Worm (Caenorhabditis elegans) whole organism, L1 larva: ENCODE measurements around the gene F26F12.8.
A peak's percentile ranks its signal among the peaks of the same experiment; 100 is the strongest.

Experiments
- C16A3.4 ChIP-seq: fragments of 150-350 bp; optimal IDR thresholded peaks from 2 replicates; lab custom pipeline; 2014; ENCODE audit warnings: missing biosample characterization, missing genetic modification characterization
- aly-2 ChIP-seq: fragments of 150-350 bp; optimal IDR thresholded peaks from 2 replicates; lab custom pipeline; 2014; ENCODE audit warnings: missing biosample characterization, missing genetic modification characterization
- ama-1 ChIP-seq: fragments of 150-350 bp; optimal IDR thresholded peaks from 2 replicates; lab custom pipeline; 2014
- blmp-1 ChIP-seq: fragments of 150-350 bp; optimal IDR thresholded peaks from 2 replicates; lab custom pipeline; 2014; ENCODE audit warnings: missing biosample characterization, missing genetic modification characterization
- ceh-63 ChIP-seq: fragments of 200-800 bp; sonication (Bioruptor generic); optimal IDR thresholded peaks from 2 replicates; lab custom pipeline; 2018; ENCODE audit warnings: mild to moderate bottlenecking, missing genetic modification characterization, missing compliant biosample characterization
- ceh-90 ChIP-seq: sonication (generic microtip); optimal IDR thresholded peaks from 2 replicates; lab custom pipeline; 2016; ENCODE audit warnings: missing genetic modification characterization, missing compliant biosample characterization
- dpl-1 ChIP-seq, 3 experiments: fragments of 150-350 bp in 2 of 3; sonication (generic microtip) in 1 of 3; optimal IDR thresholded peaks; 2 replicates each; lab custom pipeline; 2014 to 2017; ENCODE audit warnings: missing biosample characterization in 3 of 3, missing genetic modification characterization in 3 of 3, missing genetic modification reagents in 3 of 3
- dsc-1 ChIP-seq: sonication (generic microtip); optimal IDR thresholded peaks from 2 replicates; lab custom pipeline; 2016; ENCODE audit warnings: mild to moderate bottlenecking, missing genetic modification characterization, missing compliant biosample characterization
- efl-1 ChIP-seq, 4 experiments: fragments of 150-350 bp; optimal IDR thresholded peaks in 3 of 4; peaks in 1 of 4; 1 replicate in 1 of 4; 2 replicates in 3 of 4; lab custom pipeline; 2014; ENCODE audit warnings: missing biosample characterization in 2 of 4, missing genetic modification characterization in 2 of 4, missing genetic modification reagents in 2 of 4
- egl-13 ChIP-seq: sonication (generic microtip); optimal IDR thresholded peaks from 2 replicates; lab custom pipeline; 2016; ENCODE audit warnings: missing genotype, missing genetic modification reagents, missing genetic modification characterization, missing compliant biosample characterization
- egl-27 ChIP-seq, 2 experiments: fragments of 150-350 bp in 1 of 2; sonication (generic microtip); optimal IDR thresholded peaks; 3 replicates each; lab custom pipeline; 2017 to 2018; ENCODE audit warnings: missing biosample characterization in 2 of 2, missing genetic modification characterization in 2 of 2, missing genetic modification reagents in 2 of 2
- elt-3 ChIP-seq, 6 experiments: fragments of 150-350 bp in 1 of 6; sonication (generic microtip); optimal IDR thresholded peaks; 2 replicates each; lab custom pipeline; 2017 to 2018; ENCODE audit warnings: missing biosample characterization in 6 of 6, missing genetic modification characterization in 6 of 6, inconsistent platforms in 1 of 6
- irx-1 ChIP-seq: sonication (generic microtip); optimal IDR thresholded peaks from 2 replicates; lab custom pipeline; 2016; ENCODE audit warnings: missing genetic modification characterization, missing compliant biosample characterization
- jun-1 ChIP-seq: fragments of 150-350 bp; optimal IDR thresholded peaks from 2 replicates; lab custom pipeline; 2014; ENCODE audit warnings: missing biosample characterization, missing genetic modification reagents, missing genetic modification characterization
- lin-14 ChIP-seq: fragments of 200-800 bp; sonication (Bioruptor generic); optimal IDR thresholded peaks from 2 replicates; lab custom pipeline; 2018; ENCODE audit warnings: mild to moderate bottlenecking, missing genetic modification characterization, moderate library complexity, missing compliant biosample characterization
- lin-15B ChIP-seq: fragments of 150-350 bp; sonication (generic microtip); optimal IDR thresholded peaks from 3 replicates; lab custom pipeline; 2014; ENCODE audit warnings: missing biosample characterization, missing genetic modification characterization
- lin-35 ChIP-seq, 2 experiments: fragments of 150-350 bp; optimal IDR thresholded peaks; 2 replicates each; lab custom pipeline; 2014; ENCODE audit warnings: missing biosample characterization in 2 of 2, missing genetic modification characterization in 2 of 2, missing genetic modification reagents in 2 of 2
- lir-3 ChIP-seq: sonication (generic microtip); optimal IDR thresholded peaks from 2 replicates; lab custom pipeline; 2016; ENCODE audit warnings: mild to moderate bottlenecking, missing genetic modification characterization, moderate library complexity, missing compliant biosample characterization; ENCODE audit not compliant: poor library complexity
- lsy-2 ChIP-seq, 2 experiments: fragments of 150-350 bp; optimal IDR thresholded peaks; 2 replicates each; lab custom pipeline; 2014; ENCODE audit warnings: missing biosample characterization in 2 of 2, missing genetic modification characterization in 2 of 2
- mdl-1 ChIP-seq, 2 experiments: fragments of 150-350 bp; optimal IDR thresholded peaks; 2 replicates each; lab custom pipeline; 2014 to 2017; ENCODE audit warnings: missing biosample characterization in 2 of 2, missing genetic modification characterization in 2 of 2, inconsistent platforms in 1 of 2
- mef-2 ChIP-seq: fragments of 150-350 bp; optimal IDR thresholded peaks from 2 replicates; lab custom pipeline; 2014; ENCODE audit warnings: missing biosample characterization, missing genetic modification characterization
- nhr-12 ChIP-seq: sonication (generic microtip); optimal IDR thresholded peaks from 2 replicates; lab custom pipeline; 2017; ENCODE audit warnings: missing biosample characterization, missing genetic modification characterization
- nhr-19 ChIP-seq: fragments of 200-800 bp; sonication (Bioruptor generic); conservative IDR thresholded peaks from 2 replicates; pipeline ENCODE4 v1.3.6; 2022; ENCODE audit warnings: missing genetic modification characterization, missing compliant biosample characterization
- nhr-20 ChIP-seq: sonication (generic microtip); optimal IDR thresholded peaks from 2 replicates; lab custom pipeline; 2016; ENCODE audit warnings: mild to moderate bottlenecking, missing genetic modification characterization, missing compliant biosample characterization
- nhr-71 ChIP-seq: sonication (generic microtip); optimal IDR thresholded peaks from 2 replicates; lab custom pipeline; 2016; ENCODE audit warnings: mild to moderate bottlenecking, missing genetic modification characterization, moderate library complexity, missing compliant biosample characterization
- nhr-77 ChIP-seq: fragments of 150-350 bp; optimal IDR thresholded peaks from 2 replicates; lab custom pipeline; 2014; ENCODE audit warnings: missing biosample characterization, missing genetic modification characterization
- nhr-85 ChIP-seq: sonication (generic microtip); peaks from one replicate; lab custom pipeline; 2016; ENCODE audit warnings: missing genetic modification characterization, inconsistent platforms, missing compliant biosample characterization
- nhr-90 ChIP-seq: sonication (generic microtip); optimal IDR thresholded peaks from 2 replicates; lab custom pipeline; 2016; ENCODE audit warnings: mild to moderate bottlenecking, missing genetic modification characterization, missing compliant biosample characterization; ENCODE audit not compliant: poor library complexity
- pag-3 ChIP-seq: sonication (generic microtip); optimal IDR thresholded peaks from 2 replicates; lab custom pipeline; 2017; ENCODE audit warnings: missing genetic modification characterization, mild to moderate bottlenecking, missing compliant biosample characterization, antibody characterized with exemption, borderline replicate concordance; ENCODE audit not compliant: insufficient read depth
- pax-3 ChIP-seq: fragments of 200-800 bp; sonication (Bioruptor generic); optimal IDR thresholded peaks from 2 replicates; lab custom pipeline; 2018; ENCODE audit warnings: mild to moderate bottlenecking, missing genetic modification characterization, moderate library complexity, missing compliant biosample characterization
- pqm-1 ChIP-seq: sonication (generic microtip); optimal IDR thresholded peaks from 3 replicates; lab custom pipeline; 2017; ENCODE audit warnings: missing biosample characterization, missing genetic modification characterization
- rnt-1 ChIP-seq: sonication (generic microtip); optimal IDR thresholded peaks from 2 replicates; lab custom pipeline; 2016; ENCODE audit warnings: mild to moderate bottlenecking, missing genetic modification characterization, moderate library complexity, missing compliant biosample characterization
- skn-1 ChIP-seq: fragments of 150-350 bp; optimal IDR thresholded peaks from 2 replicates; lab custom pipeline; 2014; ENCODE audit warnings: missing biosample characterization, missing genetic modification characterization
- snpc-4 ChIP-seq: fragments of 150-350 bp; optimal IDR thresholded peaks from 2 replicates; lab custom pipeline; 2014; ENCODE audit warnings: missing biosample characterization, missing genetic modification characterization
- snu-23 ChIP-seq: sonication (generic microtip); optimal IDR thresholded peaks from 2 replicates; lab custom pipeline; 2016; ENCODE audit warnings: missing genetic modification characterization, missing compliant biosample characterization
- sox-4 ChIP-seq: sonication (generic microtip); optimal IDR thresholded peaks from 2 replicates; lab custom pipeline; 2016; ENCODE audit warnings: missing genetic modification characterization, missing compliant biosample characterization
- sup-37 ChIP-seq: fragments of 200-800 bp; sonication (Bioruptor generic); optimal IDR thresholded peaks from 2 replicates; lab custom pipeline; 2018; ENCODE audit warnings: mild to moderate bottlenecking, missing genetic modification characterization, missing compliant biosample characterization
- tbx-2 ChIP-seq: sonication (generic microtip); optimal IDR thresholded peaks from 2 replicates; lab custom pipeline; 2016; ENCODE audit warnings: missing genetic modification characterization, missing compliant biosample characterization
- unc-130 ChIP-seq: fragments of 150-350 bp; optimal IDR thresholded peaks from 2 replicates; lab custom pipeline; 2017; ENCODE audit warnings: missing biosample characterization, missing genetic modification characterization, inconsistent platforms
- unc-62 ChIP-seq: fragments of 150-350 bp; optimal IDR thresholded peaks from 2 replicates; lab custom pipeline; 2014; ENCODE audit warnings: missing biosample characterization, missing genetic modification reagents, missing genetic modification characterization
- vab-15 ChIP-seq: sonication (generic microtip); optimal IDR thresholded peaks from 2 replicates; lab custom pipeline; 2017; ENCODE audit warnings: missing genotype, mild to moderate bottlenecking, missing genetic modification characterization, missing compliant biosample characterization
- xbp-1 ChIP-seq: sonication (generic microtip); optimal IDR thresholded peaks from 2 replicates; lab custom pipeline; 2016; ENCODE audit warnings: missing genetic modification characterization, missing compliant biosample characterization
- zip-4 ChIP-seq: fragments of 200-800 bp; sonication (Bioruptor generic); optimal IDR thresholded peaks from 2 replicates; lab custom pipeline; 2018; ENCODE audit warnings: mild to moderate bottlenecking, missing genetic modification characterization, moderate library complexity, missing compliant biosample characterization

Gene F26F12.8

ce11 chrV:5871759-5872158, 9.4 kb upstream of the F26F12.8 start, which contains the start of gene C02G6.2:
Gene C02G6.2, plus strand, starts transcription at chrV:5872059.
- TF ChIP-seq xbp-1 (tag; lab: Kevin White, UChicago), result no peak
- no peak for TF ChIP-seq zip-4 (GFP tag; lab: Kevin White, UChicago)
- TF ChIP-seq nhr-19 (GFP tag; lab: Robert Waterston, UW), result no peak
- no peak for TF ChIP-seq sup-37 (GFP tag; lab: Kevin White, UChicago)
- no peak for TF ChIP-seq lin-15B
- TF ChIP-seq rnt-1 (tag; lab: Kevin White, UChicago), result no peak

- no peak for TF ChIP-seq pqm-1 (tag; lab: Kevin White, UChicago)
- TF ChIP-seq aly-2 (tag; lab: Kevin White, UChicago), result no peak
- TF ChIP-seq ama-1 (lab: Kevin White, UChicago), result no peak
- TF ChIP-seq irx-1 (tag; lab: Kevin White, UChicago), result no peak
- no peak for TF ChIP-seq unc-130 (tag; lab: Kevin White, UChicago)
- no peak for TF ChIP-seq vab-15 (tag; lab: Kevin White, UChicago)
- no peak for TF ChIP-seq dpl-1 (GFP tag; optimal IDR thresholded peaks at IDR 0.05; lab: Kevin White, UChicago)
- no peak for TF ChIP-seq egl-27 (tag; optimal IDR thresholded peaks at IDR 0.05; lab: Kevin White, UChicago)
- TF ChIP-seq unc-62 (GFP tag; lab: Kevin White, UChicago), result no peak
- no peak for TF ChIP-seq mdl-1 (tag; optimal IDR thresholded peaks at IDR 0.05; lab: Kevin White, UChicago)
- no peak for TF ChIP-seq egl-13 (tag; lab: Kevin White, UChicago)
- no peak for TF ChIP-seq xbp-1 (tag; lab: Kevin White, UChicago)
- TF ChIP-seq jun-1 (tag; lab: Kevin White, UChicago), result no peak
- no peak for TF ChIP-seq skn-1 (tag; lab: Kevin White, UChicago)
- TF ChIP-seq sox-4, result no peak
- TF ChIP-seq pax-3 (tag; lab: Kevin White, UChicago), result no peak
- TF ChIP-seq ceh-63, result no peak
- no peak for TF ChIP-seq C16A3.4 (tag; lab: Kevin White, UChicago)
- TF ChIP-seq elt-3 (tag; optimal IDR thresholded peaks at IDR 0.05; lab: Kevin White, UChicago), result no peak
- no peak for TF ChIP-seq nhr-77 (tag; lab: Kevin White, UChicago)
Observed at ce11 chrV:5869227-5869626, 6.9 kb upstream of the F26F12.8 start, which contains the start of gene F26F12.4. Gene F26F12.4, minus strand, starts transcription at chrV:5869327.

- TF ChIP-seq ceh-90 (tag; lab: Kevin White, UChicago) (no peak), lin-35 (GFP tag; optimal IDR thresholded peaks at IDR 0.05; lab: Kevin White, UChicago) (no peak), pag-3 (no peak), lin-15B (no peak), C16A3.4 (tag; lab: Kevin White, UChicago) (no peak), lir-3 (tag; lab: Kevin White, UChicago) (no peak), pax-3 (tag; lab: Kevin White, UChicago) (no peak), lin-14 (GFP tag; lab: Kevin White, UChicago) (no peak), mef-2 (tag; lab: Kevin White, UChicago) (no peak), snpc-4 (tag; lab: Kevin White, UChicago) (no peak)
Observed at ce11 chrV:5865085-5865484, 2.8 kb upstream of the F26F12.8 start, which contains the start of gene F26F12.5. Gene F26F12.5, minus strand, starts transcription at chrV:5865185.

- TF ChIP-seq nhr-12 (tag; lab: Kevin White, UChicago) (no peak), dsc-1 (tag; lab: Kevin White, UChicago) (peak; percentile 78)
Observed at ce11 chrV:5852084-5852483, 10.2 kb downstream of the F26F12.8 start.

ce11 chrV:5851631-5852030, 10.7 kb downstream of the F26F12.8 start:
- TF ChIP-seq nhr-71 (tag; lab: Kevin White, UChicago), result peak; percentile 56
- TF ChIP-seq C16A3.4 (tag; lab: Kevin White, UChicago), result peak; percentile 17
- TF ChIP-seq tbx-2 (tag; lab: Kevin White, UChicago), result peak; percentile 24
- TF ChIP-seq nhr-85 (tag; lab: Kevin White, UChicago), result peak; percentile 61
- TF ChIP-seq sup-37 (GFP tag; lab: Kevin White, UChicago), result no peak
- peak; percentile 26 for TF ChIP-seq nhr-77 (tag; lab: Kevin White, UChicago)
- TF ChIP-seq rnt-1 (tag; lab: Kevin White, UChicago), result peak; percentile 41
- no peak for TF ChIP-seq mdl-1 (tag; optimal IDR thresholded peaks at IDR 0.05; lab: Kevin White, UChicago)
- TF ChIP-seq lsy-2 (tag; optimal IDR thresholded peaks at IDR 0.05; lab: Kevin White, UChicago), result peak in 1 of 2 experiments; percentile 42
- peak; percentile 36 for TF ChIP-seq nhr-20 (tag; lab: Kevin White, UChicago)
- no peak for TF ChIP-seq elt-3 (tag; optimal IDR thresholded peaks at IDR 0.05; lab: Kevin White, UChicago)
- peak; percentile 34; the same call in 1 of the 2 replicates for TF ChIP-seq nhr-19 (GFP tag; lab: Robert Waterston, UW)
- TF ChIP-seq efl-1 (optimal IDR thresholded peaks at IDR 0.05; lab: Kevin White, UChicago), result peak in 1 of 2 experiments; percentile 2
- no peak for TF ChIP-seq efl-1 (GFP tag; optimal IDR thresholded peaks at IDR 0.05 in 1 of 2; lab: Kevin White, UChicago)
- TF ChIP-seq nhr-90 (tag; lab: Kevin White, UChicago), result no peak
- TF ChIP-seq blmp-1 (tag; lab: Kevin White, UChicago), result peak; percentile 48
- TF ChIP-seq lin-14 (GFP tag; lab: Kevin White, UChicago), result peak; percentile 68
- peak; percentile 35 for TF ChIP-seq unc-130 (tag; lab: Kevin White, UChicago)
- peak; percentile 38 for TF ChIP-seq snu-23 (GFP tag; lab: Kevin White, UChicago)
